Worm (Caenorhabditis elegans): ENCODE measurements around the gene sbt-1.

Gene sbt-1

ce11 chrV:20793761-20794160 lies 34.9 kb downstream of the sbt-1 start (continued):
- TF ChIP-seq unc-62 (GFP tag; optimal IDR thresholded peaks at IDR 0.05): no peak
- no peak for TF ChIP-seq ztf-1 (GFP tag; conservative IDR thresholded peaks at IDR 0.05)
- no peak for TF ChIP-seq mbf-1 (tag; optimal IDR thresholded peaks at IDR 0.05)
- TF ChIP-seq nhr-129 (tag; optimal IDR thresholded peaks at IDR 0.05): peak; percentile 62
- TF ChIP-seq lin-39 (tag; optimal IDR thresholded peaks at IDR 0.05): no peak
- TF ChIP-seq alr-1 (tag; optimal IDR thresholded peaks at IDR 0.05): no peak
- TF ChIP-seq nhr-25 (tag; optimal IDR thresholded peaks at IDR 0.05): no peak
- peak; percentile 15 for TF ChIP-seq fos-1 (tag; optimal IDR thresholded peaks at IDR 0.05)
- TF ChIP-seq F13H6.1 (tag; optimal IDR thresholded peaks at IDR 0.05): peak; percentile 55
- TF ChIP-seq elt-1 (tag; optimal IDR thresholded peaks at IDR 0.05): no peak
- no peak for TF ChIP-seq lsy-2 (tag; optimal IDR thresholded peaks at IDR 0.05)

ce11 chrV:20792371-20792890 lies 36.2 kb downstream of the sbt-1 start, which contains the start of gene Y44A6D.3:
Y44A6D.3 (minus strand) TSS chrV:20792421.
- TF ChIP-seq sma-9 (GFP tag; optimal IDR thresholded peaks at IDR 0.05): peak; percentile 2
- TF ChIP-seq sma-9 (tag; optimal IDR thresholded peaks at IDR 0.05): no peak
- peak; percentile 52 for TF ChIP-seq fos-1 (tag; optimal IDR thresholded peaks at IDR 0.05)
- TF ChIP-seq ztf-1 (GFP tag; conservative IDR thresholded peaks at IDR 0.05): no peak
- TF ChIP-seq nhr-11 (tag; optimal IDR thresholded peaks at IDR 0.05): no peak
- TF ChIP-seq unc-55 (GFP tag; optimal IDR thresholded peaks at IDR 0.05): no peak
- TF ChIP-seq ZK546.5 (tag; optimal IDR thresholded peaks at IDR 0.05): no peak

ce11 chrV:20790616-20791015 lies 38.1 kb downstream of the sbt-1 start:
- TF ChIP-seq elt-3 (tag; optimal IDR thresholded peaks at IDR 0.05) (no peak), mbf-1 (tag; optimal IDR thresholded peaks at IDR 0.05) (peak; percentile 9)

ce11 chrV:20790011-20790410 lies 38.7 kb downstream of the sbt-1 start, which contains the start of gene Y44A6D.1:
Y44A6D.1 (minus strand) TSS chrV:20790033.
- no peak for TF ChIP-seq lsy-2 (tag; optimal IDR thresholded peaks at IDR 0.05)
- TF ChIP-seq snpc-4 (tag; optimal IDR thresholded peaks at IDR 0.05): peak; percentile 73

- TF ChIP-seq nhr-10 (tag; optimal IDR thresholded peaks at IDR 0.05) (no peak), mbf-1 (tag; optimal IDR thresholded peaks at IDR 0.05) (no peak), ZK546.5 (tag; optimal IDR thresholded peaks at IDR 0.05) (no peak), blmp-1 (tag; optimal IDR thresholded peaks at IDR 0.05; ENCODE audit: insufficient read depth) (no peak), R02D3.7 (tag; optimal IDR thresholded peaks at IDR 0.05) (no peak), nhr-21 (tag; optimal IDR thresholded peaks at IDR 0.05) (no peak), ztf-4 (tag; optimal IDR thresholded peaks at IDR 0.05) (no peak), Y55F3AM.14 (GFP tag; optimal IDR thresholded peaks at IDR 0.05) (peak; percentile 91), nhr-129 (tag; optimal IDR thresholded peaks at IDR 0.05) (peak; percentile 64), lin-13 (GFP tag; optimal IDR thresholded peaks at IDR 0.05) (no peak), unc-55 (GFP tag; optimal IDR thresholded peaks at IDR 0.05) (peak; percentile 90), peb-1 (tag; optimal IDR thresholded peaks at IDR 0.05) (no peak), dmd-4 (tag; optimal IDR thresholded peaks at IDR 0.05) (no peak), gmeb-1 (tag; optimal IDR thresholded peaks at IDR 0.05) (no peak), C34F6.9 (tag; optimal IDR thresholded peaks at IDR 0.05) (peak; percentile 75), nhr-237 (tag; optimal IDR thresholded peaks at IDR 0.05) (no peak), skn-1 (tag; optimal IDR thresholded peaks at IDR 0.05) (no peak), egl-27 (tag; optimal IDR thresholded peaks at IDR 0.05) (peak; percentile 16), unc-62 (GFP tag; optimal IDR thresholded peaks at IDR 0.05) (no peak), nhr-77 (tag; optimal IDR thresholded peaks at IDR 0.05) (no peak), zag-1 (tag; optimal IDR thresholded peaks at IDR 0.05) (peak; percentile 85), sma-3 (GFP tag; optimal IDR thresholded peaks at IDR 0.05) (no peak), ztf-1 (GFP tag; conservative IDR thresholded peaks at IDR 0.05) (0 out of 2 replicates have a peak, but pooled peaks have one; percentile 79), nhr-25 (tag; optimal IDR thresholded peaks at IDR 0.05) (no peak), elt-3 (tag; optimal IDR thresholded peaks at IDR 0.05) (no peak), crh-2 (tag; optimal IDR thresholded peaks at IDR 0.05) (peak; percentile 76), lin-39 (tag; optimal IDR thresholded peaks at IDR 0.05) (no peak), mab-5 (tag; optimal IDR thresholded peaks at IDR 0.05) (peak; percentile 22), nhr-11 (tag; optimal IDR thresholded peaks at IDR 0.05) (no peak), ztf-11 (tag; optimal IDR thresholded peaks at IDR 0.05) (no peak), ceh-82 (tag; optimal IDR thresholded peaks at IDR 0.05) (no peak), snpc-4 (tag; optimal IDR thresholded peaks at IDR 0.05) (no peak), nhr-23 (tag; optimal IDR thresholded peaks at IDR 0.05) (no peak), unc-39 (tag; optimal IDR thresholded peaks at IDR 0.05) (no peak), fos-1 (tag; optimal IDR thresholded peaks at IDR 0.05) (no peak), ceh-16 (tag; optimal IDR thresholded peaks at IDR 0.05) (no peak), nhr-6 (tag; optimal IDR thresholded peaks at IDR 0.05) (no peak), elt-1 (tag; optimal IDR thresholded peaks at IDR 0.05) (no peak), sma-9 (GFP tag; optimal IDR thresholded peaks at IDR 0.05) (no peak), sma-9 (tag; optimal IDR thresholded peaks at IDR 0.05) (no peak), lin-11 (tag; optimal IDR thresholded peaks at IDR 0.05) (peak; percentile 75)
These were observed 39.6 kb downstream of the sbt-1 start, which contains the start of gene tpan-1 for ce11 chrV:20789105-20789504. tpan-1 (plus strand) TSS chrV:20789502.
